Fruit fly (Drosophila melanogaster) whole organism, adult: ENCODE results near the gene pnt.

ENCODE experiments used
- CG33017 ChIP-seq: fragments of 200-800 bp; sonication (Bioruptor generic); optimal IDR thresholded peaks from 2 replicates; lab custom pipeline; 2018; ENCODE audit warnings: missing biosample characterization, mild to moderate bottlenecking, missing genetic modification characterization, moderate library complexity
- Hr96 ChIP-seq: fragments of 200-800 bp; sonication (Bioruptor generic); optimal IDR thresholded peaks from 2 replicates; lab custom pipeline; 2016; ENCODE audit warnings: missing biosample characterization, missing genetic modification characterization
- Mnt ChIP-seq: fragments of 200-800 bp; sonication (Bioruptor generic); optimal IDR thresholded peaks from 2 replicates; lab custom pipeline; 2016; ENCODE audit warnings: missing biosample characterization, mild to moderate bottlenecking, missing genetic modification characterization
- cic ChIP-seq: fragments of 200-800 bp; sonication (Bioruptor generic); optimal IDR thresholded peaks from 2 replicates; lab custom pipeline; 2017; ENCODE audit warnings: missing biosample characterization, mild to moderate bottlenecking, missing genetic modification characterization, moderate library complexity
- kay ChIP-seq: fragments of 200-800 bp; sonication (Bioruptor generic); peaks from one replicate; lab custom pipeline; 2016; ENCODE audit warnings: missing biosample characterization, missing genetic modification characterization, borderline replicate concordance
- toe ChIP-seq: fragments of 200-800 bp; sonication (Bioruptor generic); optimal IDR thresholded peaks from 2 replicates; lab custom pipeline; 2016; ENCODE audit warnings: missing biosample characterization, missing genetic modification characterization

dm6 chr3R:23390769-23391309 lies 44.9 kb upstream of the pnt start:
- no peak for TF ChIP-seq kay
- no peak for TF ChIP-seq Mnt
- TF ChIP-seq CG33017 (tag; lab: Kevin White, UChicago) = no peak
- TF ChIP-seq Hr96 (GFP tag; lab: Kevin White, UChicago) = no peak
- no peak for TF ChIP-seq toe
- TF ChIP-seq cic = no peak
